Worm (Caenorhabditis elegans) whole organism, L4/young adult: ENCODE data around the gene ltd-1.

ENCODE experiments used
- dao-5 ChIP-seq: sonication (generic microtip); optimal IDR thresholded peaks from 2 replicates; lab custom pipeline; 2016; ENCODE audit warnings: missing genotype, missing genetic modification characterization, moderate library complexity, missing compliant biosample characterization
- him-1 ChIP-seq: sonication (generic microtip); optimal IDR thresholded peaks from 2 replicates; lab custom pipeline; 2016; ENCODE audit warnings: missing genotype, missing genetic modification reagents, missing genetic modification characterization, missing compliant biosample characterization

- no peak for TF ChIP-seq him-1 (tag; lab: Kevin White, UChicago)
- TF ChIP-seq dao-5: no peak
These were observed 53.1 kb downstream of the ltd-1 start, which contains the start of the genes ubh-4 and algn-6 for ce11 chrII:8039416-8039815.
